Worm (Caenorhabditis elegans): ENCODE measurements around the gene tmem-258.

DNA sequence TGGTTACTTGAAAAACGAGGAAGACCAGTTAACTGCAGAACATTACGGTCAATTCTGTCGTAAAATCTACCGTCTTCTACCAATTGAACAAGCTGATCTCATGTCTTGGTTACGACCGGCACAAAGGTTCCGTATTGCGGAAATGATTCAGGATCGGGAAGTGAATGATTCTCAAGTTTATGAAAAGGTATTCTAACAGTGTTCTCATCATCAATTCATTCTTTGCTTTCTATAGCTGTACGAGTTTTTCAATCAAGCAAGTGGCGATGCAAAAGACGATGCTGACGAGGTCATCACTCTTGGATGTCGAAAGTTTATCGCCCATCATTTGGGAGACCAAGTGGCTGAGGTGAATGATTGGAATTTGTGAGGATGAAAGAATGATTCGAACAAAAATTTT is 24.4 kb downstream of the tmem-258 start:
- TF ChIP-seq W03F9.2 (tag; optimal IDR thresholded peaks at IDR 0.05) = no peak
- no peak for TF ChIP-seq him-1 (tag; optimal IDR thresholded peaks at IDR 0.05)
- no peak for TF ChIP-seq dao-5 (tag; optimal IDR thresholded peaks at IDR 0.05)

Measured in whole organism, L4/young adult.